Fruit fly (Drosophila melanogaster) whole organism, embryonic: ENCODE measurements around the gene CG9393.

Source experiments
- BtbVII ChIP-seq: fragments of 200-800 bp; sonication (Bioruptor generic); optimal IDR thresholded peaks from 3 replicates; lab custom pipeline; 2017; ENCODE audit warnings: missing biosample characterization, mild to moderate bottlenecking, missing genetic modification characterization
- CG10959 ChIP-seq: fragments of 200-800 bp; sonication (Bioruptor generic); IDR thresholded peaks from 2 replicates; pipeline ENCODE4 v1.3.6; 2022; ENCODE audit warnings: missing biosample characterization, missing genetic modification characterization
- CG11093 ChIP-seq: fragments of 200-800 bp; sonication (Bioruptor generic); IDR thresholded peaks from 3 replicates; pipeline ENCODE4 v1.3.6; 2022; ENCODE audit warnings: missing biosample characterization, missing genetic modification characterization
- CG11398 ChIP-seq: fragments of 200-800 bp; sonication (Bioruptor generic); optimal IDR thresholded peaks from 2 replicates; lab custom pipeline; 2016; ENCODE audit warnings: missing biosample characterization, missing genetic modification characterization
- CG12219 ChIP-seq: fragments of 200-800 bp; sonication (Bioruptor generic); optimal IDR thresholded peaks from 3 replicates; lab custom pipeline; 2018; ENCODE audit warnings: missing biosample characterization, mild to moderate bottlenecking, missing genetic modification characterization
- CG1233 ChIP-seq: fragments of 200-800 bp; sonication (Bioruptor generic); optimal IDR thresholded peaks from 4 replicates; lab custom pipeline; 2018; ENCODE audit warnings: missing biosample characterization, mild to moderate bottlenecking, missing genetic modification characterization
- CG12391 ChIP-seq: fragments of 200-800 bp; sonication (Bioruptor generic); optimal IDR thresholded peaks from 3 replicates; lab custom pipeline; 2018; ENCODE audit warnings: missing biosample characterization, mild to moderate bottlenecking, missing genetic modification characterization, moderate library complexity
- CG14710 ChIP-seq: fragments of 200-800 bp; sonication (Bioruptor generic); optimal IDR thresholded peaks from 3 replicates; lab custom pipeline; 2019; ENCODE audit warnings: missing biosample characterization, mild to moderate bottlenecking, missing genetic modification characterization, moderate library complexity
- CG1602 ChIP-seq: fragments of 200-800 bp; sonication (Bioruptor generic); optimal IDR thresholded peaks from 3 replicates; lab custom pipeline; 2016; ENCODE audit warnings: missing biosample characterization, missing genetic modification characterization
- CG17385 ChIP-seq: fragments of 200-800 bp; sonication (Bioruptor generic); optimal IDR thresholded peaks from 3 replicates; lab custom pipeline; 2018; ENCODE audit warnings: missing biosample characterization, mild to moderate bottlenecking, missing genetic modification characterization
- CG18476 ChIP-seq: fragments of 200-800 bp; sonication (Bioruptor generic); optimal IDR thresholded peaks from 2 replicates; lab custom pipeline; 2016; ENCODE audit warnings: missing biosample characterization, mild to moderate bottlenecking, missing genetic modification characterization
- CG18619 ChIP-seq: fragments of 200-800 bp; sonication (Bioruptor generic); optimal IDR thresholded peaks from 3 replicates; lab custom pipeline; 2017; ENCODE audit warnings: missing biosample characterization, mild to moderate bottlenecking, missing genetic modification characterization
- CG2120 ChIP-seq: fragments of 200-800 bp; sonication (Bioruptor generic); optimal IDR thresholded peaks from 3 replicates; lab custom pipeline; 2016; ENCODE audit warnings: missing biosample characterization, missing genetic modification characterization
- CG32532 ChIP-seq: fragments of 200-800 bp; sonication (Bioruptor generic); IDR thresholded peaks from 2 replicates; pipeline ENCODE4 v1.3.6; 2022; ENCODE audit warnings: missing biosample characterization, missing genetic modification characterization
- CG4360 ChIP-seq: fragments of 200-800 bp; sonication (Bioruptor generic); IDR thresholded peaks from 2 replicates; pipeline ENCODE4 v1.3.6; 2022; ENCODE audit warnings: missing biosample characterization, missing genetic modification characterization
- CG6175 ChIP-seq: fragments of 200-800 bp; sonication (Bioruptor generic); IDR thresholded peaks from 3 replicates; pipeline ENCODE4 v1.3.6; 2022; ENCODE audit warnings: missing biosample characterization, missing genetic modification characterization
- CG9215 ChIP-seq: fragments of 200-800 bp; sonication (Bioruptor generic); IDR thresholded peaks from 2 replicates; pipeline ENCODE4 v1.3.6; 2022; ENCODE audit warnings: missing biosample characterization, missing genetic modification characterization
- Elba2 ChIP-seq: fragments of 200-800 bp; sonication (Bioruptor generic); optimal IDR thresholded peaks from 3 replicates; lab custom pipeline; 2016; ENCODE audit warnings: missing biosample characterization, missing genetic modification characterization
- HHEX ChIP-seq: fragments of 200-800 bp; sonication (Bioruptor generic); optimal IDR thresholded peaks from 3 replicates; lab custom pipeline; 2017; ENCODE audit warnings: missing biosample characterization, mild to moderate bottlenecking, missing genetic modification characterization, missing genetic modification reagents
- Hey ChIP-seq: fragments of 200-800 bp; sonication (Bioruptor generic); optimal IDR thresholded peaks from 3 replicates; lab custom pipeline; 2018; ENCODE audit warnings: missing biosample characterization, mild to moderate bottlenecking, missing genetic modification characterization
- Jarid2 ChIP-seq: fragments of 200-800 bp; sonication (Bioruptor generic); optimal IDR thresholded peaks from 3 replicates; lab custom pipeline; 2017; ENCODE audit warnings: mild to moderate bottlenecking, missing biosample characterization, missing genetic modification reagents, missing genetic modification characterization
- MESR4 ChIP-seq: fragments of 200-800 bp; sonication (Bioruptor generic); optimal IDR thresholded peaks from 2 replicates; lab custom pipeline; 2018; ENCODE audit warnings: missing biosample characterization, mild to moderate bottlenecking, missing genetic modification characterization, moderate library complexity
- Myb ChIP-seq: fragments of 200-800 bp; sonication (Bioruptor generic); optimal IDR thresholded peaks from 2 replicates; lab custom pipeline; 2016; ENCODE audit warnings: missing biosample characterization, missing genetic modification characterization
- Oli ChIP-seq: fragments of 200-800 bp; sonication (Bioruptor generic); optimal IDR thresholded peaks from 2 replicates; lab custom pipeline; 2018; ENCODE audit warnings: missing biosample characterization, mild to moderate bottlenecking, missing genetic modification characterization, moderate library complexity
- Rfx ChIP-seq: fragments of 200-800 bp; sonication (Bioruptor generic); IDR thresholded peaks from 2 replicates; pipeline ENCODE4 v1.3.6; 2022; ENCODE audit warnings: missing biosample characterization, missing genetic modification characterization
- Tbp ChIP-seq: fragments of >200 bp; optimal IDR thresholded peaks from 2 replicates; lab custom pipeline; 2018; ENCODE audit warnings: missing biosample characterization, missing genetic modification characterization
- ase ChIP-seq: fragments of 200-800 bp; sonication (Bioruptor generic); IDR thresholded peaks from 3 replicates; pipeline ENCODE4 v1.3.6; 2022; ENCODE audit warnings: missing biosample characterization, missing genetic modification characterization
- ato ChIP-seq: fragments of 200-800 bp; sonication (Bioruptor generic); IDR thresholded peaks from 2 replicates; pipeline ENCODE4 v1.3.6; 2022; ENCODE audit warnings: missing biosample characterization, missing genetic modification characterization; ENCODE audit not compliant: partially characterized antibody
- dm ChIP-seq: fragments of 200-800 bp; sonication (Bioruptor generic); optimal IDR thresholded peaks from 3 replicates; lab custom pipeline; 2016; ENCODE audit warnings: missing biosample characterization, missing genetic modification characterization
- dmrt11E ChIP-seq: fragments of 200-800 bp; sonication (Bioruptor generic); optimal IDR thresholded peaks from 3 replicates; lab custom pipeline; 2018; ENCODE audit warnings: missing biosample characterization, mild to moderate bottlenecking, missing genetic modification characterization, moderate library complexity
- dmrt99B ChIP-seq: fragments of 200-800 bp; sonication (Bioruptor generic); optimal IDR thresholded peaks from 2 replicates; lab custom pipeline; 2018; ENCODE audit warnings: missing biosample characterization, mild to moderate bottlenecking, missing genetic modification characterization, moderate library complexity
- dpn ChIP-seq, 2 experiments: fragments of 200-800 bp; sonication (Bioruptor generic); optimal IDR thresholded peaks; 3 replicates each; lab custom pipeline; 2016; ENCODE audit warnings: missing biosample characterization in 2 of 2, missing genetic modification characterization in 2 of 2
- gfzf ChIP-seq: fragments of 200-800 bp; sonication (Bioruptor generic); optimal IDR thresholded peaks from 2 replicates; lab custom pipeline; 2016; ENCODE audit warnings: missing biosample characterization, mild to moderate bottlenecking, missing genetic modification characterization, moderate library complexity
- grau ChIP-seq: fragments of 200-800 bp; optimal IDR thresholded peaks from 3 replicates; lab custom pipeline; 2019; ENCODE audit warnings: missing biosample characterization, mild to moderate bottlenecking, missing genetic modification characterization, moderate library complexity
- jigr1 ChIP-seq: fragments of 200-800 bp; sonication (Bioruptor generic); IDR thresholded peaks from 3 replicates; pipeline ENCODE4 v1.3.6; 2022; ENCODE audit warnings: missing biosample characterization, missing genetic modification characterization
- jumu ChIP-seq: fragments of 200-800 bp; sonication (Bioruptor generic); optimal IDR thresholded peaks from 3 replicates; lab custom pipeline; 2016; ENCODE audit warnings: missing biosample characterization, missing genetic modification characterization
- nerfin-1 ChIP-seq: fragments of 200-800 bp; sonication (Bioruptor generic); optimal IDR thresholded peaks from 3 replicates; lab custom pipeline; 2019; ENCODE audit warnings: missing biosample characterization, mild to moderate bottlenecking, missing genetic modification characterization, moderate library complexity
- pan ChIP-seq, 4 experiments: fragments of >200 bp in 3 of 4; fragments of 200-800 bp in 1 of 4; sonication (Bioruptor generic) in 1 of 4; optimal IDR thresholded peaks in 3 of 4; IDR thresholded peaks in 1 of 4; 2 replicates each; pipeline versions ENCODE4 v1.3.6 to Lab custom; 2017 to 2022; ENCODE audit warnings: missing biosample characterization in 2 of 4, missing genetic modification characterization in 2 of 4, mixed read lengths in 1 of 4
- pb ChIP-seq: fragments of 200-800 bp; sonication (Bioruptor generic); optimal IDR thresholded peaks from 3 replicates; lab custom pipeline; 2016; ENCODE audit warnings: missing biosample characterization, missing genetic modification characterization
- pita ChIP-seq: fragments of 200-800 bp; sonication (Bioruptor generic); optimal IDR thresholded peaks from 2 replicates; lab custom pipeline; 2017; ENCODE audit warnings: missing biosample characterization, mild to moderate bottlenecking, missing genetic modification characterization
- rib ChIP-seq: fragments of 200-800 bp; sonication (Bioruptor generic); IDR thresholded peaks from 2 replicates; pipeline ENCODE4 v1.3.6; 2022; ENCODE audit warnings: missing biosample characterization, missing genetic modification characterization
- ssp ChIP-seq: fragments of 200-800 bp; sonication (Bioruptor generic); IDR thresholded peaks from 2 replicates; pipeline ENCODE4 v1.3.6; 2022; ENCODE audit warnings: missing biosample characterization, missing genetic modification characterization
- tap ChIP-seq: fragments of 200-800 bp; optimal IDR thresholded peaks from 3 replicates; lab custom pipeline; 2019; ENCODE audit warnings: missing biosample characterization, mild to moderate bottlenecking, missing genetic modification characterization, moderate library complexity
- tgo ChIP-seq: fragments of 200-800 bp; sonication (Bioruptor generic); IDR thresholded peaks from 3 replicates; pipeline ENCODE4 v1.3.6; 2022; ENCODE audit warnings: missing biosample characterization, missing genetic modification characterization
- toy ChIP-seq: fragments of 200-800 bp; sonication (Bioruptor generic); IDR thresholded peaks from 2 replicates; pipeline ENCODE4 v1.3.6; 2022; ENCODE audit warnings: missing biosample characterization, missing genetic modification characterization
- trh ChIP-seq: fragments of 200-800 bp; sonication (Bioruptor generic); optimal IDR thresholded peaks from 2 replicates; lab custom pipeline; 2016; ENCODE audit warnings: missing biosample characterization, missing genetic modification characterization
- unpg ChIP-seq: fragments of 200-800 bp; sonication (Bioruptor generic); optimal IDR thresholded peaks from 3 replicates; lab custom pipeline; 2018; ENCODE audit warnings: missing biosample characterization, mild to moderate bottlenecking, missing genetic modification characterization, moderate library complexity
- vnd ChIP-seq: fragments of 200-800 bp; sonication (Bioruptor generic); IDR thresholded peaks from 3 replicates; pipeline ENCODE4 v1.3.6; 2022; ENCODE audit warnings: missing biosample characterization, missing genetic modification characterization; ENCODE audit not compliant: partially characterized antibody
- zen2 ChIP-seq: fragments of 200-800 bp; sonication (Bioruptor generic); IDR thresholded peaks from 3 replicates; pipeline ENCODE4 v1.3.6; 2022; ENCODE audit warnings: missing biosample characterization, missing genetic modification characterization; ENCODE audit not compliant: partially characterized antibody

The CG9393 gene

dm6 chr3R:9555334-9555974 is 8.0 kb downstream of the CG9393 start, which contains the start of the genes CG9386 and BckdhA (continued):
- TF ChIP-seq pan (optimal IDR thresholded peaks at IDR 0.05; lab: Kevin White, UChicago) (no peak), pan (GFP tag; optimal IDR thresholded peaks at IDR 0.05 in 1 of 2, IDR thresholded peaks at IDR 0.05 in 1 of 2) (peak in 1 of 2 experiments; percentile 55), Tbp (GFP tag; lab: Kevin White, UChicago) (no peak), CG4360 (no peak), jigr1 (GFP tag; lab: Robert Waterston, UW) (no peak), Hey (tag; lab: Kevin White, UChicago) (no peak), Myb (GFP tag; lab: Kevin White, UChicago) (peak; percentile 29), ase (GFP tag; lab: Robert Waterston, UW) (peak; percentile 46; the same call in 1 of the 3 replicates), CG1602 (GFP tag; lab: Kevin White, UChicago) (peak; percentile 30), ssp (GFP tag; lab: Robert Waterston, UW) (peak; percentile 20; the same call in 1 of the 2 replicates), dmrt11E (tag; lab: Kevin White, UChicago) (peak; percentile 0), trh (GFP tag; lab: Kevin White, UChicago) (no peak), CG17385 (GFP tag; lab: Kevin White, UChicago) (peak; percentile 93), CG14710 (tag; lab: Kevin White, UChicago) (peak; percentile 66), jumu (peak; percentile 30), Rfx (GFP tag; lab: Robert Waterston, UW) (peak; percentile 72), HHEX (GFP tag; lab: Kevin White, UChicago) (peak; percentile 32), nerfin-1 (peak; percentile 42), tgo (GFP tag; lab: Robert Waterston, UW) (peak; percentile 39; the same call in 1 of the 3 replicates), grau (tag; lab: Kevin White, UChicago) (peak; percentile 56), tap (tag; lab: Kevin White, UChicago) (no peak), pita (GFP tag; lab: Kevin White, UChicago) (no peak), CG2120 (GFP tag; lab: Kevin White, UChicago) (peak; percentile 81), dmrt99B (no peak), CG9215 (GFP tag; lab: Robert Waterston, UW) (peak; percentile 49), vnd (GFP tag; lab: Robert Waterston, UW) (peak; percentile 64), CG6175 (GFP tag; lab: Robert Waterston, UW) (no peak), BtbVII (GFP tag; lab: Kevin White, UChicago) (no peak), CG18476 (GFP tag; lab: Kevin White, UChicago) (peak; percentile 34), rib (no peak), ato (peak; percentile 56; the same call in 1 of the 2 replicates), MESR4 (GFP tag; lab: Kevin White, UChicago) (peak; percentile 68), pb (GFP tag; lab: Kevin White, UChicago) (no peak), CG12391 (tag; lab: Kevin White, UChicago) (peak; percentile 73), gfzf (no peak), CG11398 (GFP tag; lab: Kevin White, UChicago) (no peak), CG32532 (GFP tag; lab: Robert Waterston, UW) (peak; percentile 62), CG18619 (GFP tag; lab: Kevin White, UChicago) (peak; percentile 32), dm (GFP tag; lab: Kevin White, UChicago) (peak; percentile 61), zen2 (peak; percentile 44; the same call in 1 of the 3 replicates), CG11093 (GFP tag; lab: Robert Waterston, UW) (no peak), Jarid2 (GFP tag; lab: Kevin White, UChicago) (no peak), unpg (peak; percentile 16), toy (GFP tag; lab: Robert Waterston, UW) (no peak), dpn (GFP tag; optimal IDR thresholded peaks at IDR 0.05; lab: Kevin White, UChicago) (peak; percentile 59 to 64), CG10959 (no peak), Oli (peak; percentile 21), CG1233 (GFP tag; lab: Kevin White, UChicago) (no peak), CG12219 (GFP tag; lab: Kevin White, UChicago) (no peak), Elba2 (GFP tag; lab: Kevin White, UChicago) (no peak)
